Worm (Caenorhabditis elegans) whole organism, midembryonic: ENCODE data around the gene B0432.9.

Experiments
- cog-1 ChIP-seq: sonication (generic microtip); optimal IDR thresholded peaks from 2 replicates; lab custom pipeline; 2016; ENCODE audit warnings: missing genetic modification characterization, missing compliant biosample characterization
- flt-1 ChIP-seq: fragments of 200-800 bp; sonication (Bioruptor generic); IDR thresholded peaks from 2 replicates; pipeline ENCODE4 v1.3.6; 2022; ENCODE audit warnings: missing genetic modification characterization, missing compliant biosample characterization
- klf-2 ChIP-seq: fragments of 200-800 bp; sonication (Bioruptor generic); conservative IDR thresholded peaks from 2 replicates; pipeline ENCODE4 v1.3.6; 2022; ENCODE audit warnings: missing genetic modification reagents, missing genetic modification characterization, missing compliant biosample characterization
- med-1 ChIP-seq: sonication (generic microtip); optimal IDR thresholded peaks from 2 replicates; lab custom pipeline; 2017; ENCODE audit warnings: missing genetic modification characterization, mild to moderate bottlenecking, missing compliant biosample characterization, antibody characterized with exemption, missing genetic modification reagents; ENCODE audit not compliant: insufficient read depth
- tab-1 ChIP-seq: fragments of 200-800 bp; sonication (Bioruptor generic); IDR thresholded peaks from 2 replicates; pipeline ENCODE4 v1.3.6; 2022; ENCODE audit warnings: missing genetic modification characterization, missing compliant biosample characterization
- ztf-23 ChIP-seq: fragments of 200-800 bp; sonication (Bioruptor generic); IDR thresholded peaks from 2 replicates; pipeline ENCODE4 v1.3.6; 2022; ENCODE audit warnings: missing genetic modification reagents, missing genetic modification characterization, missing compliant biosample characterization
- ztf-29 ChIP-seq: fragments of 200-800 bp; sonication (Bioruptor generic); IDR thresholded peaks from 2 replicates; pipeline ENCODE4 v1.3.6; 2022; ENCODE audit warnings: missing genetic modification reagents, missing genetic modification characterization, missing compliant biosample characterization

ce11 chrII:255124-255523 lies 28.4 kb downstream of the B0432.9 start:
- TF ChIP-seq cog-1 (tag; lab: Kevin White, UChicago) (peak; percentile 88), tab-1 (peak; percentile 82), flt-1 (GFP tag; lab: Robert Waterston, UW) (peak; percentile 89), ztf-29 (GFP tag; lab: Robert Waterston, UW) (peak; percentile 84), med-1 (GFP tag; lab: Kevin White, UChicago) (peak; percentile 83), klf-2 (peak; percentile 58), ztf-23 (GFP tag; lab: Robert Waterston, UW) (peak; percentile 87)
